Worm (Caenorhabditis elegans) whole organism, mixed stage, embryonic: ENCODE data around the gene T01G1.4.

Experiments
- bed-3 ChIP-seq: fragments of 200-800 bp; sonication (Bioruptor generic); optimal IDR thresholded peaks from 3 replicates; lab custom pipeline; 2018; ENCODE audit warnings: mild to moderate bottlenecking, missing genetic modification characterization, moderate library complexity, missing compliant biosample characterization
- nhr-12 ChIP-seq: fragments of 150-350 bp; optimal IDR thresholded peaks from 2 replicates; lab custom pipeline; 2014; ENCODE audit warnings: missing biosample characterization, missing genetic modification characterization
- nhr-76 ChIP-seq: sonication (generic microtip); optimal IDR thresholded peaks from 2 replicates; lab custom pipeline; 2017; ENCODE audit warnings: missing biosample characterization, missing genetic modification characterization
- pha-4 ChIP-seq: fragments of 150-350 bp; optimal IDR thresholded peaks from 2 replicates; lab custom pipeline; 2018; ENCODE audit warnings: missing biosample characterization, missing genetic modification reagents, missing genetic modification characterization
- sem-2 ChIP-seq: fragments of 200-800 bp; sonication (Bioruptor generic); optimal IDR thresholded peaks from 2 replicates; lab custom pipeline; 2018; ENCODE audit warnings: mild to moderate bottlenecking, missing genetic modification characterization, missing compliant biosample characterization
- sptf-1 ChIP-seq: sonication (generic microtip); optimal IDR thresholded peaks from 2 replicates; lab custom pipeline; 2017; ENCODE audit warnings: mild to moderate bottlenecking, missing genetic modification characterization, moderate library complexity, missing compliant biosample characterization
- tbx-8 ChIP-seq: fragments of 200-800 bp; sonication (Bioruptor generic); optimal IDR thresholded peaks from 2 replicates; lab custom pipeline; 2018; ENCODE audit warnings: mild to moderate bottlenecking, missing genetic modification characterization, moderate library complexity, missing compliant biosample characterization
- unc-120 ChIP-seq: sonication (generic microtip); optimal IDR thresholded peaks from 2 replicates; lab custom pipeline; 2017; ENCODE audit warnings: missing genetic modification characterization, missing compliant biosample characterization; ENCODE audit not compliant: poor library complexity, severe bottlenecking
- unc-39 ChIP-seq: fragments of 150-350 bp; optimal IDR thresholded peaks from 2 replicates; lab custom pipeline; 2014; ENCODE audit warnings: missing biosample characterization, missing genetic modification characterization
- unc-62 ChIP-seq: fragments of 150-350 bp; optimal IDR thresholded peaks from 2 replicates; lab custom pipeline; 2014; ENCODE audit warnings: missing biosample characterization, missing genetic modification reagents, missing genetic modification characterization
- ztf-11 ChIP-seq: fragments of 150-350 bp; optimal IDR thresholded peaks from 2 replicates; lab custom pipeline; 2014; ENCODE audit warnings: missing biosample characterization, missing genetic modification characterization

ce11 chrIV:11337021-11337420, 24.3 kb downstream of the T01G1.4 start, which contains the start of gene F54E12.2:
- no peak for TF ChIP-seq unc-120 (tag; lab: Kevin White, UChicago)
- TF ChIP-seq nhr-76: no peak
- TF ChIP-seq sptf-1 (tag; lab: Kevin White, UChicago): no peak
- TF ChIP-seq nhr-12: no peak
- no peak for TF ChIP-seq unc-62 (GFP tag; lab: Kevin White, UChicago)
- no peak for TF ChIP-seq unc-39 (tag; lab: Kevin White, UChicago)
- no peak for TF ChIP-seq ztf-11 (tag; lab: Kevin White, UChicago)
- no peak for TF ChIP-seq sem-2
- TF ChIP-seq bed-3 (GFP tag; lab: Kevin White, UChicago): no peak
- TF ChIP-seq pha-4 (tag; lab: Kevin White, UChicago): no peak
- no peak for TF ChIP-seq tbx-8 (GFP tag; lab: Kevin White, UChicago)
